Fruit fly (Drosophila melanogaster): ENCODE results near the gene Cpr66D.

Gene Cpr66D

DNA sequence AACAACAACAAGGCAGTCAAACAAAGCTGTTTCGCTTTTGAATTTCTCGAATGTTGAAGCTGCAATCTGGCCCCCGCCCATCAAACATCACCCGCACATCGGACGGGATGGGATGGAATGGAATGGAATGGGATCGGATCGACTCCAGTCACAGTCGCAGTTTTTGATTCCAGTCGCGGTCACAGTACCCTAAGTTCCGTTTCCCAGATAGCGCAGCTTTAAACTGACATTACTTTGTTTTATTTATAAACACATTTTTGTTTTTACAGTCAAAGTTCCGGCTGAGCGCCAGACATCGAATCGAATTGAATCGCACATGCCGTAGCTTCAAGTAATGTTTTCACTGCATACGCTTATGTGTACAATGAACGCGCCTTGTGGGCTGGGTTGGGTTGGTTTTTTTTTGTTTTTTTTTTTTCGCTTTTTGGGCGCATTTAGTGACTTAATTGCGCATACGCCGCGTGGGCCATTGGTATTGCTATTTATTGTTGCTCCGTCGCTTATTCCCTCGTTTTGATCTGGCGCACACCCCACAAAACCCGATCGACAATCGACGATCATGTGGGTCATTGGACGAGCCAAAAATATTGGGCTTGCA lies 48.6 kb downstream of the Cpr66D start:
- TF ChIP-seq pan (optimal IDR thresholded peaks at IDR 0.05) (peak; percentile 30), psq (optimal IDR thresholded peaks at IDR 0.05) (no peak), usp (GFP tag; optimal IDR thresholded peaks at IDR 0.05) (no peak), EcR (GFP tag; optimal IDR thresholded peaks at IDR 0.05) (no peak), Dll (optimal IDR thresholded peaks at IDR 0.05) (no peak), CG8478 (optimal IDR thresholded peaks at IDR 0.05) (no peak)

DNA sequence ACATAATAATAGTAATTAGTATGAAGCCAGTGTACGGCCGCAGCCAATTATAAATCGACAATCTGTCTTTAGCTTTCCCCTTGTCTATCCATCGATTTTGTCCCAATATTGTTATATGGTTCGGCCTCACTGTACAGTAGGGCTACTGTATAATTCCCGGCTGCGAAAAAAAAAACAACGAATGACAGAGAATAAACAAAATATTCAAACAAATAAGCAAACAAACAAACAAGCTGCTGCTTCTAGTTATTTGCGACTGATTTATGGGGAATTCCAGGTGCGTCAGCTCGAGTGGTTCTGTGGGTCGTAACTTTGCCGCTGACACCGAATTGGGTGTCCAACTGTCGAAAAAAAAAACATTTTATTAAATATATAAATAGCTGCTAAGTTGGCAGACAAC lies 49.4 kb downstream of the Cpr66D start:
- TF ChIP-seq pan (optimal IDR thresholded peaks at IDR 0.05) (no peak), psq (optimal IDR thresholded peaks at IDR 0.05) (no peak), Dll (optimal IDR thresholded peaks at IDR 0.05) (no peak), EcR (GFP tag; optimal IDR thresholded peaks at IDR 0.05) (no peak), usp (GFP tag; optimal IDR thresholded peaks at IDR 0.05) (no peak), CG8478 (optimal IDR thresholded peaks at IDR 0.05) (no peak)

DNA sequence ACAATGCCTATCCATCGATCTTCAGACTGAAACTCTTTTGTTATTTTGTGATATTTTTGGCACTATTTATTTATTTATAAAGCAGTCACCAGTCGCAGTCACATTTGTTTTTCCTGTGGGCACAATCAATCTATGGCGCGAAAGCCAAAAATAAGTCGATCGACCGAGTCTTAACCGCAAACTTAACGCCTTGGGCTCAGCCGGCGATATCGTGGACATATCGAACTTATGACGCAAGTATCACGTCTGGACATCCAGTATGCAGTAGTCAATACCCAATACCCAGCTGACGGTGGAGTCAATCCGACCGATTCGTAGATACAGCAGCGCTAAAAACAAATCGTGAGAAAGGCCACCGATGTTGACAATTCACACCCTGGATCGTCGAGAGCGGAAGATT lies 50.4 kb downstream of the Cpr66D start:
- TF ChIP-seq Dll (optimal IDR thresholded peaks at IDR 0.05) (no peak), EcR (GFP tag; optimal IDR thresholded peaks at IDR 0.05) (no peak), psq (optimal IDR thresholded peaks at IDR 0.05) (no peak), CG8478 (optimal IDR thresholded peaks at IDR 0.05) (no peak), usp (GFP tag; optimal IDR thresholded peaks at IDR 0.05) (no peak), pan (optimal IDR thresholded peaks at IDR 0.05) (no peak)

DNA sequence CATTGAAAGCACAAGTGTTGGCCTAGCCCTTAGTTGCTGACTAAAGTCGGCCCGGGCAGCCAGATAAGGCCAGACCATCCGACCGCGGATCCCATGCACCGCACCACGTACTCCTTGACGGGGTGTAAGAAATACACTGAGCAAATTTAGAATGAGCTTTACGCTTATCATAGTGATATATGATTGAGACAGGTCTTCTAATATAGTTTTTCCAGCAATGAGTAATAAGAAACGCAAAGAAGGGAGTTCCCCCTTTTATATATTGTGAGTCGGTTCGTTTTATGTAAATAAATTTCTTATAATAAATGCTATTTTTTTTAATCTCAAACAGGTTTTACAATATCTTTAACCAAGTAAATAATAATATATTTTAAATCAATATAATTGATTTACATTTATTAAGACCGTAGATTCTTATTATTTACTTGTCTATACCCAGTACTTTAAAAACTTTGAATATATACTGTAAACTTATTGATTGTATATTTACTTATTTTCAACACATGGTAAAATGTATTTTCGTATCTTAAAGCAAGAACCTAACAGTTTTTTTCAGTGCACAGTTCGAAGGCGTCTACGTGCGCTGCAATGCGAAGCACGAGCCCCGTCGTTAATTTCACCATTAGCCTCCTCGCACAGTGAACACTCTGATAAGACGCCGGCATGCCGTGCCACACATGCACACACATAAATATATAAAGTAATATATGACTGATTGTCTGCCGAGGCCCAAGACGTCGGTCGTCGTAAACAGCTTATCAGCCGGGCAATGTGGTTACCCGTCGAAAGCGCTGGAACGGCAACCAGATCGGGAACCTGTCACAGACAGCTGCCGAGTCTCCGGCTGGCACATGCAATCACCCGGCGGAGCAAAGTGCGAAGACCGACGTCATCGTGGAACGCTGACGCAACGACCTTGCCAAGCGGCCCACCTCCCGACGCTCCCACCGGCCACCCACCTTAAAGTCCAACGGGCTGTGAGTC lies 51.9 kb downstream of the Cpr66D start:
- no peak for TF ChIP-seq Dll (optimal IDR thresholded peaks at IDR 0.05)
- no peak for TF ChIP-seq EcR (GFP tag; optimal IDR thresholded peaks at IDR 0.05)
- no peak for TF ChIP-seq pan (optimal IDR thresholded peaks at IDR 0.05)
- no peak for TF ChIP-seq usp (GFP tag; optimal IDR thresholded peaks at IDR 0.05)
- no peak for TF ChIP-seq CG8478 (optimal IDR thresholded peaks at IDR 0.05)
